Worm (Caenorhabditis elegans): ENCODE measurements around the gene math-21.

ce11 chrII:2013856-2014255, 20.0 kb downstream of the math-21 start:
- TF ChIP-seq ces-1 (GFP tag; optimal IDR thresholded peaks at IDR 0.05), result no peak
- TF ChIP-seq nhr-47 (tag; optimal IDR thresholded peaks at IDR 0.05), result no peak
- TF ChIP-seq nhr-76 (tag; optimal IDR thresholded peaks at IDR 0.05), result no peak
- TF ChIP-seq mep-1 (tag; optimal IDR thresholded peaks at IDR 0.05), result no peak

All from whole organism, L1 larva.